Worm (Caenorhabditis elegans) whole organism, young adult: Measurements from ENCODE around the gene W08E12.8.

Experiments
- B0261.1 ChIP-seq: sonication (generic microtip); optimal IDR thresholded peaks from 2 replicates; lab custom pipeline; 2016; ENCODE audit warnings: mild to moderate bottlenecking, missing genetic modification characterization, moderate library complexity, missing compliant biosample characterization
- snpc-4 ChIP-seq, 5 experiments: fragments of 150-350 bp in 1 of 5; sonication (generic microtip) in 4 of 5; optimal IDR thresholded peaks; 2 replicates each; lab custom pipeline; 2014 to 2018; ENCODE audit warnings: missing genetic modification characterization in 5 of 5, missing biosample characterization in 3 of 5, antibody characterized with exemption in 2 of 5, mild to moderate bottlenecking in 2 of 5, missing compliant biosample characterization in 2 of 5, missing genotype in 2 of 5, moderate library complexity in 2 of 5, missing genetic modification reagents in 1 of 5

ce11 chrIV:3337275-3337674 lies 45.1 kb downstream of the W08E12.8 start:
- TF ChIP-seq B0261.1 (tag; lab: Kevin White, UChicago) (no peak), snpc-4 (GFP tag; optimal IDR thresholded peaks at IDR 0.05; lab: Kevin White, UChicago) (no peak), snpc-4 (tag; optimal IDR thresholded peaks at IDR 0.05; lab: Kevin White, UChicago) (no peak)
